Fruit fly (Drosophila melanogaster): ENCODE data around the gene Archease.

DNA sequence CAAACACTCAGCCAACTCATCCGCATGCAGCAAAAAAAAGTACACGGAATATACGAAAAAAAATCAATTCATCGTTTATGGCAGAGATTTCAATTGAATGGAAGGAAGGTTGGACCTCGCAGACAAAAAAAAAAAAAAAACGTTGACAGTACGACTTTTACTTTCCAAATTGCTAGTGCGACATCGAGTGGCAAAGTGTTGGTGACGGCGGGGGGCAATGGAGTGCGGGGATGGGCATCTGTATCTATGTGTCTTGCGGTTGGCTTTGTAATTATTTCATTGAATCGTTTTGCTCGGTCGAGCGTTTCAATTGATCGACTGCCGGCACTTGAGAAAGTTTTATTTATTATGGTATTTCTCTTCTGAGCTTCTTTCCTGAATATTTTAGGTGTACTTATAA lies 38.8 kb upstream of the Archease start:
- TF ChIP-seq EcR (GFP tag; optimal IDR thresholded peaks at IDR 0.05) (no peak), psq (optimal IDR thresholded peaks at IDR 0.05) (no peak)
